Fruit fly (Drosophila melanogaster) whole organism, embryonic: ENCODE data around the gene CG42833.

Experiments used
- Ada2b ChIP-seq: fragments of 200-800 bp; sonication (Bioruptor generic); IDR thresholded peaks from 2 replicates; pipeline ENCODE4 v1.3.6; 2022; ENCODE audit warnings: missing biosample characterization, missing genetic modification characterization
- B-H1 ChIP-seq: fragments of 200-800 bp; sonication (Bioruptor generic); IDR thresholded peaks from 3 replicates; pipeline ENCODE4 v1.3.6; 2022; ENCODE audit warnings: missing biosample characterization, missing genetic modification characterization
- CG10462 ChIP-seq: fragments of 200-800 bp; sonication (Bioruptor generic); optimal IDR thresholded peaks from 2 replicates; lab custom pipeline; 2016; ENCODE audit warnings: missing biosample characterization, missing genetic modification characterization
- CG10959 ChIP-seq: fragments of 200-800 bp; sonication (Bioruptor generic); IDR thresholded peaks from 2 replicates; pipeline ENCODE4 v1.3.6; 2022; ENCODE audit warnings: missing biosample characterization, missing genetic modification characterization
- CG11093 ChIP-seq: fragments of 200-800 bp; sonication (Bioruptor generic); IDR thresholded peaks from 3 replicates; pipeline ENCODE4 v1.3.6; 2022; ENCODE audit warnings: missing biosample characterization, missing genetic modification characterization
- CG11723 ChIP-seq: fragments of 200-800 bp; sonication (Bioruptor generic); optimal IDR thresholded peaks from 2 replicates; lab custom pipeline; 2017; ENCODE audit warnings: missing biosample characterization, mild to moderate bottlenecking, missing genetic modification characterization
- CG14014 ChIP-seq: fragments of 200-800 bp; sonication (Bioruptor generic); IDR thresholded peaks from 2 replicates; pipeline ENCODE4 v1.3.6; 2022; ENCODE audit warnings: missing biosample characterization, missing genetic modification characterization
- CG15269 ChIP-seq: fragments of 200-800 bp; sonication (Bioruptor generic); optimal IDR thresholded peaks from 2 replicates; lab custom pipeline; 2018; ENCODE audit warnings: missing biosample characterization, mild to moderate bottlenecking, missing genetic modification characterization, moderate library complexity
- CG15696 ChIP-seq: fragments of 200-800 bp; sonication (Bioruptor generic); optimal IDR thresholded peaks from 2 replicates; lab custom pipeline; 2019; ENCODE audit warnings: missing biosample characterization, mild to moderate bottlenecking, missing genetic modification characterization, moderate library complexity
- CG1602 ChIP-seq: fragments of 200-800 bp; sonication (Bioruptor generic); optimal IDR thresholded peaks from 3 replicates; lab custom pipeline; 2016; ENCODE audit warnings: missing biosample characterization, missing genetic modification characterization
- CG34422 ChIP-seq: fragments of 200-800 bp; sonication (Bioruptor generic); IDR thresholded peaks from 3 replicates; pipeline ENCODE4 v1.3.6; 2022; ENCODE audit warnings: missing biosample characterization, missing genetic modification characterization
- CG3726 ChIP-seq: fragments of 200-800 bp; sonication (Bioruptor generic); IDR thresholded peaks from 3 replicates; pipeline ENCODE4, ENCODE4 v1.3.6; 2022; ENCODE audit warnings: missing biosample characterization, missing genetic modification characterization
- CG43689 ChIP-seq: fragments of 200-800 bp; sonication (Bioruptor generic); IDR thresholded peaks from 2 replicates; pipeline ENCODE4 v1.3.6; 2022; ENCODE audit warnings: missing biosample characterization, missing genetic modification characterization
- CG4730 ChIP-seq: fragments of 200-800 bp; sonication (Bioruptor generic); IDR thresholded peaks from 2 replicates; pipeline ENCODE4 v1.3.6; 2022; ENCODE audit warnings: missing biosample characterization, missing genetic modification characterization
- CG4854 ChIP-seq: fragments of 200-800 bp; sonication (Bioruptor generic); optimal IDR thresholded peaks from 2 replicates; lab custom pipeline; 2016; ENCODE audit warnings: missing biosample characterization, missing genetic modification characterization, inconsistent platforms
- CG5245 ChIP-seq: fragments of 200-800 bp; sonication (Bioruptor generic); optimal IDR thresholded peaks from 3 replicates; lab custom pipeline; 2016; ENCODE audit warnings: missing biosample characterization, missing genetic modification characterization
- CG6683 ChIP-seq: fragments of 200-800 bp; sonication (Bioruptor generic); optimal IDR thresholded peaks from 2 replicates; lab custom pipeline; 2017; ENCODE audit warnings: missing biosample characterization, mild to moderate bottlenecking, missing genetic modification characterization, missing genetic modification reagents
- CG6689 ChIP-seq: fragments of 200-800 bp; sonication (Bioruptor generic); IDR thresholded peaks from 2 replicates; pipeline ENCODE4 v1.3.6; 2022; ENCODE audit warnings: missing biosample characterization, missing genetic modification characterization
- CG6791 ChIP-seq: fragments of 200-800 bp; sonication (Bioruptor generic); IDR thresholded peaks from 3 replicates; pipeline ENCODE4 v1.3.6; 2022; ENCODE audit warnings: missing biosample characterization, missing genetic modification characterization; ENCODE audit not compliant: partially characterized antibody
- CG8924 ChIP-seq: fragments of 200-800 bp; optimal IDR thresholded peaks from 3 replicates; lab custom pipeline; 2019; ENCODE audit warnings: missing biosample characterization, mild to moderate bottlenecking, missing genetic modification characterization, moderate library complexity
- CG9437 ChIP-seq: fragments of 200-800 bp; sonication (Bioruptor generic); optimal IDR thresholded peaks from 2 replicates; lab custom pipeline; 2018; ENCODE audit warnings: missing biosample characterization, mild to moderate bottlenecking, missing genetic modification characterization
- Fer2 ChIP-seq: fragments of 200-800 bp; sonication (Bioruptor generic); optimal IDR thresholded peaks from 2 replicates; lab custom pipeline; 2018; ENCODE audit warnings: missing biosample characterization, mild to moderate bottlenecking, missing genetic modification characterization, moderate library complexity
- Hr78 ChIP-seq, 2 experiments: fragments of 200-800 bp in 1 of 2; fragments of >200 bp in 1 of 2; sonication (Bioruptor generic) in 1 of 2; optimal IDR thresholded peaks; 2 replicates each; lab custom pipeline; 2017 to 2019; ENCODE audit warnings: missing biosample characterization in 2 of 2, missing genetic modification characterization in 2 of 2, mild to moderate bottlenecking in 1 of 2, moderate library complexity in 1 of 2
- Jarid2 ChIP-seq: fragments of 200-800 bp; sonication (Bioruptor generic); optimal IDR thresholded peaks from 3 replicates; lab custom pipeline; 2017; ENCODE audit warnings: mild to moderate bottlenecking, missing biosample characterization, missing genetic modification reagents, missing genetic modification characterization
- Myb ChIP-seq: fragments of 200-800 bp; sonication (Bioruptor generic); optimal IDR thresholded peaks from 2 replicates; lab custom pipeline; 2016; ENCODE audit warnings: missing biosample characterization, missing genetic modification characterization
- Nf-YA ChIP-seq: fragments of 200-800 bp; sonication (Bioruptor generic); IDR thresholded peaks from 2 replicates; pipeline ENCODE4 v1.3.6; 2022; ENCODE audit warnings: missing biosample characterization, missing genetic modification characterization
- Rx ChIP-seq: fragments of 200-800 bp; sonication (Bioruptor generic); IDR thresholded peaks from 2 replicates; pipeline ENCODE4 v1.3.6; 2022; ENCODE audit warnings: missing biosample characterization, missing genetic modification characterization
- Sry-β ChIP-seq: fragments of 200-800 bp; sonication (Bioruptor generic); optimal IDR thresholded peaks from 2 replicates; lab custom pipeline; 2018; ENCODE audit warnings: missing biosample characterization, mild to moderate bottlenecking, missing genetic modification characterization, moderate library complexity
- ab ChIP-seq: fragments of 200-800 bp; sonication (Bioruptor generic); optimal IDR thresholded peaks from 2 replicates; lab custom pipeline; 2016; ENCODE audit warnings: missing biosample characterization, missing genetic modification characterization
- abd-A ChIP-seq: fragments of 200-800 bp; sonication (Bioruptor generic); optimal IDR thresholded peaks from 3 replicates; lab custom pipeline; 2019; ENCODE audit warnings: missing biosample characterization, mild to moderate bottlenecking, missing genetic modification characterization, moderate library complexity
- bbx ChIP-seq: fragments of 200-800 bp; sonication (Bioruptor generic); IDR thresholded peaks from 2 replicates; pipeline ENCODE4 v1.3.6; 2022; ENCODE audit warnings: missing biosample characterization, missing genetic modification characterization; ENCODE audit not compliant: partially characterized antibody
- bsh ChIP-seq, 2 experiments: fragments of 200-800 bp; sonication (Bioruptor generic); optimal IDR thresholded peaks; 2 replicates each; lab custom pipeline; 2017 to 2018; ENCODE audit warnings: mild to moderate bottlenecking in 2 of 2, missing biosample characterization in 2 of 2, missing genetic modification characterization in 2 of 2, moderate library complexity in 1 of 2
- dmrt11E ChIP-seq: fragments of 200-800 bp; sonication (Bioruptor generic); optimal IDR thresholded peaks from 3 replicates; lab custom pipeline; 2018; ENCODE audit warnings: missing biosample characterization, mild to moderate bottlenecking, missing genetic modification characterization, moderate library complexity
- dmrt99B ChIP-seq: fragments of 200-800 bp; sonication (Bioruptor generic); optimal IDR thresholded peaks from 2 replicates; lab custom pipeline; 2018; ENCODE audit warnings: missing biosample characterization, mild to moderate bottlenecking, missing genetic modification characterization, moderate library complexity
- eve ChIP-seq, 2 experiments: fragments of >200 bp; optimal IDR thresholded peaks; 2 replicates each; lab custom pipeline; 2017; ENCODE audit warnings: missing biosample characterization in 2 of 2, missing genetic modification characterization in 2 of 2
- fd102C ChIP-seq: fragments of 200-800 bp; sonication (Bioruptor generic); optimal IDR thresholded peaks from 2 replicates; lab custom pipeline; 2018; ENCODE audit warnings: missing biosample characterization, mild to moderate bottlenecking, missing genetic modification characterization, moderate library complexity
- jigr1 ChIP-seq: fragments of 200-800 bp; sonication (Bioruptor generic); IDR thresholded peaks from 3 replicates; pipeline ENCODE4 v1.3.6; 2022; ENCODE audit warnings: missing biosample characterization, missing genetic modification characterization
- jumu ChIP-seq: fragments of 200-800 bp; sonication (Bioruptor generic); optimal IDR thresholded peaks from 3 replicates; lab custom pipeline; 2016; ENCODE audit warnings: missing biosample characterization, missing genetic modification characterization
- lilli ChIP-seq: fragments of 200-800 bp; sonication (Bioruptor generic); optimal IDR thresholded peaks from 3 replicates; lab custom pipeline; 2016; ENCODE audit warnings: missing biosample characterization, missing genetic modification characterization
- nerfin-1 ChIP-seq: fragments of 200-800 bp; sonication (Bioruptor generic); optimal IDR thresholded peaks from 3 replicates; lab custom pipeline; 2019; ENCODE audit warnings: missing biosample characterization, mild to moderate bottlenecking, missing genetic modification characterization, moderate library complexity
- nmo ChIP-seq: fragments of 200-800 bp; sonication (Bioruptor generic); optimal IDR thresholded peaks from 2 replicates; lab custom pipeline; 2018; ENCODE audit warnings: missing biosample characterization, mild to moderate bottlenecking, missing genetic modification characterization, moderate library complexity
- pum ChIP-seq: fragments of 200-800 bp; sonication (Bioruptor generic); optimal IDR thresholded peaks from 2 replicates; lab custom pipeline; 2016; ENCODE audit warnings: missing biosample characterization, missing genetic modification characterization
- schlank ChIP-seq: fragments of 200-800 bp; sonication (Bioruptor generic); optimal IDR thresholded peaks from 2 replicates; lab custom pipeline; 2018; ENCODE audit warnings: missing biosample characterization, mild to moderate bottlenecking, missing genetic modification characterization
- sima ChIP-seq: fragments of 200-800 bp; sonication (Bioruptor generic); optimal IDR thresholded peaks from 2 replicates; lab custom pipeline; 2016; ENCODE audit warnings: missing biosample characterization, missing genetic modification characterization
- sob ChIP-seq: fragments of 200-800 bp; sonication (Bioruptor generic); IDR thresholded peaks from 2 replicates; pipeline ENCODE4 v1.3.6; 2022; ENCODE audit warnings: missing biosample characterization, missing genetic modification characterization
- stc ChIP-seq: fragments of 200-800 bp; sonication (Bioruptor generic); IDR thresholded peaks from 2 replicates; pipeline ENCODE4 v1.3.6; 2022; ENCODE audit warnings: missing biosample characterization, missing genetic modification characterization
- unc-4 ChIP-seq: fragments of 200-800 bp; sonication (Bioruptor generic); IDR thresholded peaks from 2 replicates; pipeline ENCODE4 v1.3.6; 2022; ENCODE audit warnings: missing biosample characterization, missing genetic modification characterization; ENCODE audit not compliant: partially characterized antibody
- vvl ChIP-seq: fragments of 200-800 bp; sonication (Bioruptor generic); IDR thresholded peaks from 2 replicates; pipeline ENCODE4 v1.3.6; 2022; ENCODE audit warnings: missing biosample characterization, missing genetic modification characterization
- wdn ChIP-seq: fragments of 200-800 bp; sonication (Bioruptor generic); IDR thresholded peaks from 2 replicates; pipeline ENCODE4 v1.3.6; 2022; ENCODE audit warnings: missing biosample characterization, missing genetic modification characterization

Gene CG42833

dm6 chr3L:20183345-20184088, 16.4 kb upstream of the CG42833 start (continued):
- TF ChIP-seq sima (GFP tag; lab: Kevin White, UChicago) (no peak), CG34422 (GFP tag; lab: Robert Waterston, UW) (0 out of 3 replicates have a peak, but pooled peaks have one; percentile 16), bbx (GFP tag; lab: Robert Waterston, UW) (no peak), CG8924 (peak; percentile 31), fd102C (GFP tag; lab: Kevin White, UChicago) (no peak), Fer2 (tag; lab: Kevin White, UChicago) (no peak), Nf-YA (GFP tag; lab: Robert Waterston, UW) (no peak; the same call in 1 of the 2 replicates), jigr1 (no peak), CG9437 (peak; percentile 33), CG6791 (GFP tag; lab: Robert Waterston, UW) (no peak), wdn (GFP tag; lab: Robert Waterston, UW) (0 out of 2 replicates have a peak, but pooled peaks have one; percentile 8), Sry-β (GFP tag; lab: Kevin White, UChicago) (no peak), abd-A (tag; lab: Kevin White, UChicago) (no peak), vvl (GFP tag; lab: Robert Waterston, UW) (peak; percentile 34; the same call in 1 of the 2 replicates), Jarid2 (GFP tag; lab: Kevin White, UChicago) (no peak), Ada2b (GFP tag; lab: Robert Waterston, UW) (peak; percentile 47), nerfin-1 (no peak), CG6689 (GFP tag; lab: Robert Waterston, UW) (peak; percentile 43), CG14014 (GFP tag; lab: Robert Waterston, UW) (no peak), CG4854 (GFP tag; lab: Kevin White, UChicago) (no peak), bsh (GFP tag; optimal IDR thresholded peaks at IDR 0.05; lab: Kevin White, UChicago) (peak in 1 of 2 experiments; percentile 49), CG11093 (no peak), CG10462 (no peak), CG43689 (GFP tag; lab: Robert Waterston, UW) (no peak), CG15269 (tag; lab: Kevin White, UChicago) (peak; percentile 59), CG15696 (tag; lab: Kevin White, UChicago) (peak; percentile 38), dmrt99B (tag; lab: Kevin White, UChicago) (peak; percentile 70), CG3726 (GFP tag; lab: Robert Waterston, UW) (no peak), dmrt11E (peak; percentile 42), sob (GFP tag; lab: Robert Waterston, UW) (peak; percentile 43; the same call in 1 of the 2 replicates), jumu (GFP tag; lab: Kevin White, UChicago) (no peak), CG11723 (GFP tag; lab: Kevin White, UChicago) (peak; percentile 28), Rx (no peak), CG1602 (peak; percentile 34), nmo (peak; percentile 55), CG6683 (GFP tag; lab: Kevin White, UChicago) (no peak), schlank (tag; lab: Kevin White, UChicago) (no peak), Myb (GFP tag; lab: Kevin White, UChicago) (no peak), pum (GFP tag; lab: Kevin White, UChicago) (no peak), CG4730 (GFP tag; lab: Robert Waterston, UW) (no peak), stc (GFP tag; lab: Robert Waterston, UW) (0 out of 2 replicates have a peak, but pooled peaks have one; percentile 13), B-H1 (GFP tag; lab: Robert Waterston, UW) (no peak), CG10959 (GFP tag; lab: Robert Waterston, UW) (no peak), lilli (GFP tag; lab: Kevin White, UChicago) (peak; percentile 54), eve (GFP tag; optimal IDR thresholded peaks at IDR 0.05; lab: Kevin White, UChicago) (peak in 1 of 2 experiments; percentile 60), Hr78 (GFP tag; optimal IDR thresholded peaks at IDR 0.05; lab: Kevin White, UChicago) (no peak), ab (GFP tag; lab: Kevin White, UChicago) (no peak), unc-4 (GFP tag; lab: Robert Waterston, UW) (no peak), CG5245 (GFP tag; lab: Kevin White, UChicago) (peak; percentile 1)
